Worm (Caenorhabditis elegans) whole organism, young adult: ENCODE measurements around the gene ugt-3.

Experiments used
- B0019.2 ChIP-seq: fragments of 200-800 bp; sonication (Bioruptor generic); conservative IDR thresholded peaks from 2 replicates; pipeline ENCODE4 v1.3.6; 2022; ENCODE audit warnings: missing genetic modification reagents, missing genetic modification characterization, missing compliant biosample characterization
- F23B12.7 ChIP-seq: sonication (generic microtip); optimal IDR thresholded peaks from 2 replicates; lab custom pipeline; 2017; ENCODE audit warnings: missing genetic modification characterization, mild to moderate bottlenecking, missing compliant biosample characterization, antibody characterized with exemption, moderate library complexity; ENCODE audit not compliant: insufficient read depth
- F57A8.1 ChIP-seq: fragments of 200-800 bp; sonication (Bioruptor generic); optimal IDR thresholded peaks from 2 replicates; lab custom pipeline; 2018; ENCODE audit warnings: mild to moderate bottlenecking, missing genetic modification characterization, moderate library complexity, missing compliant biosample characterization
- K11D2.4 ChIP-seq: fragments of 200-800 bp; sonication (Bioruptor generic); IDR thresholded peaks from 2 replicates; pipeline ENCODE4 v1.3.6; 2022; ENCODE audit warnings: missing genetic modification reagents, missing genetic modification characterization, missing compliant biosample characterization
- ama-1 ChIP-seq, 3 experiments: fragments of 150-350 bp in 1 of 3; sonication (generic microtip) in 2 of 3; optimal IDR thresholded peaks; 2 replicates each; lab custom pipeline; 2014 to 2018; ENCODE audit warnings: missing biosample characterization in 2 of 3, missing genetic modification characterization in 2 of 3, missing genetic modification reagents in 2 of 3
- die-1 ChIP-seq: sonication (generic microtip); optimal IDR thresholded peaks from 2 replicates; lab custom pipeline; 2016; ENCODE audit warnings: missing genotype, mild to moderate bottlenecking, missing genetic modification characterization, missing compliant biosample characterization
- hlh-12 ChIP-seq: sonication (generic microtip); optimal IDR thresholded peaks from 2 replicates; lab custom pipeline; 2016; ENCODE audit warnings: missing genetic modification characterization, missing compliant biosample characterization
- lsl-1 ChIP-seq: fragments of 200-800 bp; sonication (Bioruptor generic); optimal IDR thresholded peaks from 2 replicates; lab custom pipeline; 2018; ENCODE audit warnings: mild to moderate bottlenecking, missing genetic modification characterization, moderate library complexity, missing compliant biosample characterization
- pha-4 ChIP-seq: fragments of 150-350 bp; sonication (generic microtip); optimal IDR thresholded peaks from 2 replicates; lab custom pipeline; 2014; ENCODE audit warnings: missing biosample characterization, missing genetic modification reagents, missing genetic modification characterization
- tlf-1 ChIP-seq: fragments of 200-800 bp; sonication (Bioruptor generic); optimal IDR thresholded peaks from 2 replicates; lab custom pipeline; 2018; ENCODE audit warnings: mild to moderate bottlenecking, missing genetic modification characterization, missing compliant biosample characterization
- ztf-25 ChIP-seq: fragments of 200-800 bp; sonication (Bioruptor generic); IDR thresholded peaks from 2 replicates; pipeline ENCODE4 v1.3.6; 2022; ENCODE audit warnings: missing genetic modification reagents, missing genetic modification characterization, missing compliant biosample characterization
- ztf-28 ChIP-seq: fragments of 200-800 bp; sonication (Bioruptor generic); IDR thresholded peaks from 2 replicates; pipeline ENCODE4 v1.3.6; 2022; ENCODE audit warnings: missing genetic modification reagents, missing genetic modification characterization, missing compliant biosample characterization

DNA sequence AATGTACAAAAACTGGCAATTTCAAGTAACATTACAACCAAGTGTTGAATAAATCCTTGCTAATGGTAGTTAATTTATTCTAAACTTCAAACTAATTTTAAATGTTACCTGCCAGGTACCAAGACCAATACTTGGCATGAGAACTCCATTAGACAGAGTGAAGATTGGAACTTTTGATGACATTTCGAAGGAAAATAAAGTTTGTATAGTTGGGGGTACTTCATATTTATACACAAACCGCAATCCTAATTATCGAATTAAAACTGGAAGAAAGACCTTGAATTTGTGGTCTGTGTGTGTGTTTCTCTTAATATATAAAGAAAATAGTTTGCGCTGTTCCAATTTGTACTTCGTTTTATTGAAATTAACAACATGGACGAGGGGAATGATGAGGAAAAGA, 9.8 kb upstream of the ugt-3 start, which contains the start of gene ZC443.1:
- TF ChIP-seq die-1 (tag; lab: Kevin White, UChicago) (no peak), pha-4 (tag; lab: Kevin White, UChicago) (no peak), F23B12.7 (tag; lab: Kevin White, UChicago) (no peak), ztf-25 (GFP tag; lab: Robert Waterston, UW) (no peak), hlh-12 (tag; lab: Kevin White, UChicago) (no peak), ztf-28 (GFP tag; lab: Robert Waterston, UW) (no peak), lsl-1 (GFP tag; lab: Kevin White, UChicago) (no peak), ama-1 (optimal IDR thresholded peaks at IDR 0.05; lab: Kevin White, UChicago) (no peak), ama-1 (GFP tag; optimal IDR thresholded peaks at IDR 0.05; lab: Kevin White, UChicago) (no peak), K11D2.4 (no peak), tlf-1 (GFP tag; lab: Kevin White, UChicago) (no peak), B0019.2 (GFP tag; lab: Robert Waterston, UW) (no peak), F57A8.1 (GFP tag; lab: Kevin White, UChicago) (no peak)
